Fruit fly (Drosophila melanogaster) whole organism, pupa: ENCODE data around the gene CG1785.

Source experiments
- CG10348 ChIP-seq: fragments of 200-800 bp; sonication (Bioruptor generic); IDR thresholded peaks from 2 replicates; pipeline ENCODE4 v1.3.6; 2022; ENCODE audit warnings: missing biosample characterization, missing genetic modification characterization
- CG12605 ChIP-seq: fragments of 200-800 bp; sonication (Bioruptor generic); IDR thresholded peaks from 2 replicates; pipeline ENCODE4 v1.3.6; 2022; ENCODE audit warnings: missing biosample characterization, missing genetic modification characterization
- CG13204 ChIP-seq: fragments of 200-800 bp; sonication (Bioruptor generic); optimal IDR thresholded peaks from 2 replicates; lab custom pipeline; 2018; ENCODE audit warnings: missing biosample characterization, mild to moderate bottlenecking, missing genetic modification characterization, moderate library complexity
- CG14655 ChIP-seq: fragments of 200-800 bp; sonication (Bioruptor generic); optimal IDR thresholded peaks from 3 replicates; lab custom pipeline; 2017; ENCODE audit warnings: mild to moderate bottlenecking, missing biosample characterization, missing genetic modification reagents, missing genetic modification characterization
- CG15710 ChIP-seq: fragments of 200-800 bp; sonication (Bioruptor generic); optimal IDR thresholded peaks from 2 replicates; lab custom pipeline; 2018; ENCODE audit warnings: missing biosample characterization, mild to moderate bottlenecking, missing genetic modification characterization, moderate library complexity
- CG17806 ChIP-seq: fragments of 200-800 bp; sonication (Bioruptor generic); optimal IDR thresholded peaks from 2 replicates; lab custom pipeline; 2018; ENCODE audit warnings: missing biosample characterization, mild to moderate bottlenecking, missing genetic modification characterization, moderate library complexity
- CG32121 ChIP-seq: fragments of 200-800 bp; sonication (Bioruptor generic); IDR thresholded peaks from 2 replicates; pipeline ENCODE4 v1.3.6; 2022; ENCODE audit warnings: missing biosample characterization, missing genetic modification characterization
- CG34367 ChIP-seq: fragments of 200-800 bp; sonication (Bioruptor generic); optimal IDR thresholded peaks from 2 replicates; lab custom pipeline; 2018; ENCODE audit warnings: missing biosample characterization, mild to moderate bottlenecking, missing genetic modification characterization
- CG4496 ChIP-seq: fragments of 200-800 bp; sonication (Bioruptor generic); IDR thresholded peaks from 3 replicates; pipeline ENCODE4 v1.3.6; 2022; ENCODE audit warnings: missing biosample characterization, missing genetic modification characterization
- CG8159 ChIP-seq: fragments of 200-800 bp; sonication (Bioruptor generic); optimal IDR thresholded peaks from 3 replicates; lab custom pipeline; 2018; ENCODE audit warnings: missing biosample characterization, mild to moderate bottlenecking, missing genetic modification characterization, moderate library complexity
- CG8301 ChIP-seq: fragments of 200-800 bp; sonication (Bioruptor generic); optimal IDR thresholded peaks from 2 replicates; lab custom pipeline; 2018; ENCODE audit warnings: missing biosample characterization, mild to moderate bottlenecking, missing genetic modification characterization
- CG9948 ChIP-seq: fragments of 200-800 bp; sonication (Bioruptor generic); optimal IDR thresholded peaks from 2 replicates; lab custom pipeline; 2018; ENCODE audit warnings: missing biosample characterization, mild to moderate bottlenecking, missing genetic modification characterization, moderate library complexity
- D1 ChIP-seq: fragments of 200-800 bp; sonication (Bioruptor generic); optimal IDR thresholded peaks from 2 replicates; lab custom pipeline; 2018; ENCODE audit warnings: missing biosample characterization, mild to moderate bottlenecking, missing genetic modification characterization, moderate library complexity
- EcR ChIP-seq: fragments of 200-800 bp; sonication (Bioruptor generic); optimal IDR thresholded peaks from 3 replicates; lab custom pipeline; 2019; ENCODE audit warnings: missing biosample characterization, missing genetic modification characterization, mild to moderate bottlenecking, moderate library complexity, missing genetic modification reagents
- Ets98B ChIP-seq: fragments of 200-800 bp; sonication (Bioruptor generic); IDR thresholded peaks from 2 replicates; pipeline ENCODE4 v1.3.6; 2022; ENCODE audit warnings: missing biosample characterization, missing genetic modification characterization
- Pif1A ChIP-seq: fragments of 200-800 bp; sonication (Bioruptor generic); optimal IDR thresholded peaks from 3 replicates; lab custom pipeline; 2016; ENCODE audit warnings: missing biosample characterization, missing genetic modification characterization
- Pif1B ChIP-seq: fragments of 200-800 bp; sonication (Bioruptor generic); optimal IDR thresholded peaks from 3 replicates; lab custom pipeline; 2016; ENCODE audit warnings: missing biosample characterization, missing genetic modification characterization
- Snoo ChIP-seq: fragments of 200-800 bp; sonication (Bioruptor generic); optimal IDR thresholded peaks from 3 replicates; lab custom pipeline; 2017; ENCODE audit warnings: missing biosample characterization, mild to moderate bottlenecking, missing genetic modification characterization, inconsistent platforms
- fd96Ca ChIP-seq: fragments of 200-800 bp; sonication (Bioruptor generic); IDR thresholded peaks from 3 replicates; pipeline ENCODE4 v1.3.6; 2022; ENCODE audit warnings: missing biosample characterization, missing genetic modification characterization
- gl ChIP-seq: fragments of 200-800 bp; sonication (Bioruptor generic); optimal IDR thresholded peaks from 2 replicates; lab custom pipeline; 2018; ENCODE audit warnings: missing biosample characterization, mild to moderate bottlenecking, missing genetic modification characterization
- rn ChIP-seq: fragments of 200-800 bp; sonication (Bioruptor generic); IDR thresholded peaks from 2 replicates; pipeline ENCODE4 v1.3.6; 2022; ENCODE audit warnings: missing biosample characterization, missing genetic modification characterization

The CG1785 gene

DNA sequence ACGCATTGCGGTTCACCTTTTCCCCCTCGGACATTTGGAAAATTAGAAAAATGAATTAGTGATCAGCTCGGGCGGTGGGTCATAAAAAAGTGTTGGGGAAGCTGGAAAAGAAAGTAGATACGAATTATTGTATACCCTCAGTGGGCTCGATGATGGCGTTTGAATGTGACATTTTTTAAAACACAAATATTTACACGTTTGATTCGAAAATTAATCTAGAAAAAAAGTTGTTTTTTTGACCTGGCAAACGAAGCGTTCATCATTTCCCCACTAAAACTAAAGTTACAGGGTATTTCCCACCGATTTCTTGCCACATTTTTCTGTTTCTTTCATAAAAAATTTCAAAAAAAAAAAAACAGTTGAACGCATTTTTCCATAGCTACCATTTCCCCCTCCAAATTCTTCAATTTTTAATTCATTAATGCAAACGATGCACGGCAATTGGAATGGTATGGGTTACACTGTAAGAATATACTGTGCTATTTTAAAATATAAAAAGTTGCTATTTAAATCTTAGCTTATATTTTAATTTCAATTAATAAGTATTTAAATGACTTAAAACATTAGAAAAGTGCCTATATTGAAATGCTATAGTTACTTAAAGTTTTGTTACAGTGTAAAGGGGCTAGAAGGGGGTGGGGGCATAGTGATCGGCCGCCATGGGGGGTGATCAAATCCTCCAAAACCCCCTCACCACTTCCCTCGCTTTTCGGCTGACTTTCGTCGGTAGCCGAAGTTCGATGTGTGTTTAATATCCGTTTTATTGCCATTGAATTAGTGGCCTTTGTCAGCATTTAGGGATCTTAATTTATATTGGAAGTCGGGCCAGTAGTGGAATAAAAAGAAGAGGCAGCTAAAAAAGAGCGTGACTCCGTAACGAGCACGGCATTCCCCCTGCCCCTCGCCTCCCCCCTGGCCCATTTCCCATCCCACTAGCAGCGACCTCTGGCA, 43.1 kb upstream of the CG1785 start:
- TF ChIP-seq CG15710 (tag; lab: Kevin White, UChicago) (no peak), CG9948 (tag; lab: Kevin White, UChicago) (no peak), EcR (GFP tag; lab: Kevin White, UChicago) (no peak), CG17806 (no peak), Pif1B (GFP tag; lab: Kevin White, UChicago) (no peak), CG4496 (GFP tag; lab: Robert Waterston, UW) (no peak), CG14655 (GFP tag; lab: Kevin White, UChicago) (no peak), CG8159 (no peak), CG32121 (no peak), CG13204 (GFP tag; lab: Kevin White, UChicago) (no peak), CG12605 (GFP tag; lab: Robert Waterston, UW) (no peak), gl (tag; lab: Kevin White, UChicago) (no peak), Ets98B (no peak), Snoo (no peak), Pif1A (GFP tag; lab: Kevin White, UChicago) (no peak), D1 (tag; lab: Kevin White, UChicago) (no peak), CG34367 (tag; lab: Kevin White, UChicago) (no peak)
- TF ChIP-seq, all 21 proteins: peak for 0

DNA sequence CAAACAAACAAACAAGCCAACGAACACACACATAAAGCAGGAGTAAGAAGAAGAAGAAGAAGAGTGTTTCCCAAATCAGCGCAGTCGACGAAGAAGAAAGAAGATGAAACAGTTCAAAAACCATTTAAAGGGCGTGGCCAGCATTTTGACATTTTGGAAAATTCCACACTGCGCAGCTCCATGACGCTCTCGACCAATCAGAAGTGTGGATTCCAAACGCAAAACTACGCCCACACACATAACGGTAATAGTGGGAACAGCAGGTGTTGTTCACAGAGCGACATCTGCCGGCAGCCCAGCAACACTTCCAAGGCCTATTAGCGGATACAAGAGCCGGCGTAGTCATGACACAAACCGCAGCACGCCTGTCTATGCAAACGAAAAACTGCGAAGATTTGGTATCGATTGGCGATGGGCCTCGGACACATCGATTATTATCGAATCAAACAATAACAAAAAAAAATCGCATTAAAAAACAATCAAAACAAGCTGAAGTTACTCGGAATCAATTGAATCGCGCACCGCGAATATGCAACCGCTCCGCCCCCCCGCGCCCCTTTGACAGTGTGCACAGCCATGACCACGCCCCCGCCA, 38.0 kb upstream of the CG1785 start, which contains the start of gene Rubicon:
TSS of gene Rubicon (plus strand) at position 433 of the 594 bp plus-strand sequence.
- TF ChIP-seq CG8301 (tag; lab: Kevin White, UChicago) (peak; percentile 50), D1 (tag; lab: Kevin White, UChicago) (no peak), CG8159 (peak; percentile 57), CG13204 (GFP tag; lab: Kevin White, UChicago) (peak; percentile 50), CG15710 (tag; lab: Kevin White, UChicago) (peak; percentile 62), EcR (GFP tag; lab: Kevin White, UChicago) (peak; percentile 13), CG9948 (tag; lab: Kevin White, UChicago) (peak; percentile 53), CG17806 (peak; percentile 44), CG32121 (peak; percentile 84), Snoo (peak; percentile 26), CG4496 (GFP tag; lab: Robert Waterston, UW) (peak; percentile 88), Ets98B (peak; percentile 71), CG10348 (GFP tag; lab: Robert Waterston, UW) (no peak), Pif1A (GFP tag; lab: Kevin White, UChicago) (no peak), Pif1B (GFP tag; lab: Kevin White, UChicago) (no peak), gl (tag; lab: Kevin White, UChicago) (peak; percentile 84), rn (peak; percentile 72), CG14655 (GFP tag; lab: Kevin White, UChicago) (peak; percentile 72), CG34367 (tag; lab: Kevin White, UChicago) (peak; percentile 73), CG12605 (GFP tag; lab: Robert Waterston, UW) (peak; percentile 90), fd96Ca (GFP tag; lab: Robert Waterston, UW) (peak; percentile 81)
- TF ChIP-seq, all 21 proteins: peak for 17

DNA sequence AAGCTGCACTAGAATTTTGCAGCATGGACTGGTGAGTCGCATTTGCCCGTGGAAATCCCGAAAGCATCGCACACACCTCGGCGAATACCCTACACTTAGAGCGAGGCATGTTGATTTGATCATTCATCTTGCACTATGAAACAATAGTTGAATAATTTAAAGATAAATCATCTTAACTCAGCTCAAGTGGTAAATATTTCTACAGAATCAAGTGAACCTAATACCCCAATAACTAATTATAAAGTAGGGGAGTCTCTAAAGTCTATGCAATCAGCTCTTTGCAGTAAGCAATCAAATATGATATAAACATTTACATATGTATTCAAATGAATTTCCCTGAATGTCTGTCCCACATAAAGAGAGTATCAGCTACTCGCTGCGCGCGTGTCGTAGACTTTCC, 37.3 kb upstream of the CG1785 start:
- TF ChIP-seq CG12605 (GFP tag; lab: Robert Waterston, UW) = no peak
- TF ChIP-seq fd96Ca (GFP tag; lab: Robert Waterston, UW) = no peak
- no peak for TF ChIP-seq rn
- peak; percentile 4 for TF ChIP-seq CG17806
- no peak; the same call in 1 of the 2 replicates for TF ChIP-seq CG10348 (GFP tag; lab: Robert Waterston, UW)
- peak; percentile 57 for TF ChIP-seq Ets98B
- no peak for TF ChIP-seq D1 (tag; lab: Kevin White, UChicago)
- TF ChIP-seq CG9948 (tag; lab: Kevin White, UChicago) = no peak
- TF ChIP-seq CG14655 (GFP tag; lab: Kevin White, UChicago) = no peak
- peak; percentile 88 for TF ChIP-seq CG32121
- peak; percentile 89 for TF ChIP-seq Pif1A (GFP tag; lab: Kevin White, UChicago)
- TF ChIP-seq CG4496 (GFP tag; lab: Robert Waterston, UW) = peak; percentile 58
- no peak for TF ChIP-seq gl (tag; lab: Kevin White, UChicago)
- peak; percentile 31 for TF ChIP-seq CG8301 (tag; lab: Kevin White, UChicago)
- no peak for TF ChIP-seq CG15710 (tag; lab: Kevin White, UChicago)
- TF ChIP-seq CG13204 (GFP tag; lab: Kevin White, UChicago) = no peak
- peak; percentile 34 for TF ChIP-seq CG8159
- no peak for TF ChIP-seq CG34367 (tag; lab: Kevin White, UChicago)
- no peak for TF ChIP-seq EcR (GFP tag; lab: Kevin White, UChicago)
- peak; percentile 85 for TF ChIP-seq Pif1B (GFP tag; lab: Kevin White, UChicago)
- TF ChIP-seq Snoo = peak; percentile 85

DNA sequence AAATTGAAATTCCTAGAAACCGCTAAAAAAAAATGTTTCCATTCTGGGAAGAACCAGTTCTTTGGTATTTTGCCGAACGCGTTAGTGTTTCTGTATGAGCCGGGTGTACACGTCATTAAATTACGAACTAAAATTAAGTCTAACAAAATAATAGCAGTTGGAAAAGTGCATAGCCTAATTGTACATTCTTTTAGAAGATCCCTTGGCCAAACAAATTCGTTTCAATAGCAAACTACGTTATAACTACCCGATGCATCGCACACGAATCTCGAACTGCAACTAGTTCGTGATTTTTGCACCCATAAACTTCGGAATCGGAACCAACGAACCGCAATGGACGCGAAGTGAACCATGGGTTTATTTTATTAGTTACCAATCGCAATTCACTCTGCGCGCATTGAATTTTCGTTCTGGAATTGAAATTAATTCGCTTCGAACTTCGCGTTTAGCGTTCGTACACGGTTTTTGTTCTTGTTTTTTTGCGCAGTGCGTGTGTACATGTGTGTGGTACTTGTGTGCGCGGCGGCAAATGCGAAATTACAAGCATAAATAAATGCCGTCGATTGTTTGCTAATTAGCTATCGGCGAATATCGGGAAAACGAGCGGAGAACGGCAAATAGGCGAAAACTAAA, 33.4 kb upstream of the CG1785 start, which contains the start of gene CAH3:
TSS of gene CAH3 (plus strand) at position 64 of the 633 bp plus-strand sequence.
- TF ChIP-seq Pif1B (GFP tag; lab: Kevin White, UChicago) (peak; percentile 94), EcR (GFP tag; lab: Kevin White, UChicago) (peak; percentile 33), rn (peak; percentile 81), D1 (tag; lab: Kevin White, UChicago) (peak; percentile 72), Ets98B (peak; percentile 95), Pif1A (GFP tag; lab: Kevin White, UChicago) (peak; percentile 95), CG17806 (peak; percentile 93), CG9948 (tag; lab: Kevin White, UChicago) (peak; percentile 93), CG8301 (tag; lab: Kevin White, UChicago) (peak; percentile 95), CG15710 (tag; lab: Kevin White, UChicago) (peak; percentile 96), CG8159 (peak; percentile 95), Snoo (peak; percentile 94), CG12605 (GFP tag; lab: Robert Waterston, UW) (peak; percentile 92), gl (tag; lab: Kevin White, UChicago) (peak; percentile 94), CG14655 (GFP tag; lab: Kevin White, UChicago) (peak; percentile 96), CG34367 (tag; lab: Kevin White, UChicago) (peak; percentile 96), CG10348 (GFP tag; lab: Robert Waterston, UW) (peak; percentile 58; the same call in 1 of the 2 replicates), CG13204 (GFP tag; lab: Kevin White, UChicago) (peak; percentile 84), CG32121 (peak; percentile 93), fd96Ca (GFP tag; lab: Robert Waterston, UW) (peak; percentile 97), CG4496 (GFP tag; lab: Robert Waterston, UW) (peak; percentile 95)
